Worm (Caenorhabditis elegans): ENCODE results near the gene F46E10.3.

DNA sequence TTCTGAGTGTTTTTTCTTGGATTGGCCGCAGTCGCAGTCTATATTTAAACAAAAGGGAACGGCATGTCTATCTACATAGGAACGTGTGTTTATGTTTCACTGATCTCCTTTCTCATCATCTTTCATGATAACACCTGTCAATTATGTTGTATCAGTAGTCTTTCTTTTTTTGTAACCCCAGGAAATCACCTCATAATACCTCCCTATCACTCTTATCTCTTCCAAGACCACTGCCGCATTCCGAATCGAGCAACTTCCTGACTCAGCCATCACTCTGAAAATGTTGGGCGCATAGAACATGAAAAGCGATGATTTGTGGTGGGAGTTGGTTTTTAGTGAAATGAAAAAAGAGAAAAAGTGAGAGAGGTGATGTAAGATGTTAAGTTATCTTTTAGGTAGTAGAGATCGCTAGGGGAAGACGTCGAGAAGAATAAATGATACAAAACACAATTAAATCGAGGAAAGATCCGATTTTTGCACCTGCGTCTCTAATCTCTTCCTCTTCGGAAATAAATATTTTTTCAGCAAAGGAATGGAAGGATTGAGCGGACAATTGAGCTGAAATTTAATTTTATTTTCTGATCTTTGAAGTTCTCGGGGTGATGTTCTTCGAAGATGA, 4.9 kb downstream of the F46E10.3 start:
- TF ChIP-seq W03F9.2 (tag; optimal IDR thresholded peaks at IDR 0.05) (no peak), him-1 (tag; optimal IDR thresholded peaks at IDR 0.05) (no peak), dao-5 (tag; optimal IDR thresholded peaks at IDR 0.05) (no peak)

Measured in whole organism, L4/young adult.